Fruit fly (Drosophila melanogaster) whole organism, wandering third instar larva: Measurements from ENCODE around the gene Atxn7.

ENCODE experiments used
- lola ChIP-seq: fragments of >200 bp; optimal IDR thresholded peaks from 2 replicates; lab custom pipeline; 2017; ENCODE audit warnings: missing biosample characterization, missing genetic modification characterization
- psq ChIP-seq: fragments of 200-800 bp; sonication (Bioruptor generic); optimal IDR thresholded peaks from 3 replicates; lab custom pipeline; 2017; ENCODE audit warnings: missing biosample characterization, mild to moderate bottlenecking, missing genetic modification characterization, moderate library complexity

DNA sequence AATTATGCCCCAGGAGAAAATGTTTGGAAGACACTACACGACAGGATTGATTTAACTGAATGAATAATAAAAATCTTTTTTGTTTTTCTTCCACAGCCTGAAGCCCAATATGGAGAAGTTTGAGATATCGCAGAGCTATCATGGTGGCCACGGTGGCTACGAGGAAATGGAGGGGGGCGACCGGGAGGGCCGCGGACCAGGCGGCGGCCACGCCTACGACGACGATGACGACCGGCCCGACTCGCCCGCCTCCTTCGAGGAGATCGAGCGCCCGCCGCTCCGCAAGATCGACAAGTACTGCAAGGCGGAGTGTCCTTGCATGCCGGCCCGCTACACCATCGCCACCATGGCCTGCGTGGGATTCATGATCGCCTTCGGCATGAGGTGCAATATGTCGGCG is 29.0 kb downstream of the Atxn7 start:
- TF ChIP-seq psq (GFP tag; lab: Kevin White, UChicago) (no peak), lola (GFP tag; lab: Kevin White, UChicago) (no peak)
